Worm (Caenorhabditis elegans) whole organism, L1 larva: ENCODE measurements around the gene C44H9.4.

Source experiments
- Y116A8C.19 ChIP-seq: sonication (generic microtip); optimal IDR thresholded peaks from 2 replicates; lab custom pipeline; 2016; ENCODE audit warnings: missing compliant biosample characterization, missing genetic modification characterization, borderline replicate concordance
- aha-1 ChIP-seq: fragments of 150-350 bp; optimal IDR thresholded peaks from 2 replicates; lab custom pipeline; 2014; ENCODE audit warnings: missing biosample characterization, missing genetic modification characterization
- aly-2 ChIP-seq: fragments of 150-350 bp; optimal IDR thresholded peaks from 2 replicates; lab custom pipeline; 2014; ENCODE audit warnings: missing biosample characterization, missing genetic modification characterization
- ama-1 ChIP-seq: fragments of 150-350 bp; optimal IDR thresholded peaks from 2 replicates; lab custom pipeline; 2014
- blmp-1 ChIP-seq: fragments of 150-350 bp; optimal IDR thresholded peaks from 2 replicates; lab custom pipeline; 2014; ENCODE audit warnings: missing biosample characterization, missing genetic modification characterization
- ceh-63 ChIP-seq: fragments of 200-800 bp; sonication (Bioruptor generic); optimal IDR thresholded peaks from 2 replicates; lab custom pipeline; 2018; ENCODE audit warnings: mild to moderate bottlenecking, missing genetic modification characterization, missing compliant biosample characterization
- ceh-8 ChIP-seq: fragments of 200-800 bp; sonication (Bioruptor generic); optimal IDR thresholded peaks from 2 replicates; lab custom pipeline; 2018; ENCODE audit warnings: mild to moderate bottlenecking, missing genetic modification characterization, moderate library complexity, missing compliant biosample characterization
- ceh-82 ChIP-seq, 3 experiments: fragments of 150-350 bp in 1 of 3; sonication (generic microtip) in 2 of 3; optimal IDR thresholded peaks; 2 replicates each; lab custom pipeline; 2014 to 2017; ENCODE audit warnings: missing biosample characterization in 3 of 3, missing genetic modification characterization in 3 of 3
- ceh-88 ChIP-seq: fragments of 200-800 bp; sonication (Bioruptor generic); IDR thresholded peaks from 2 replicates; pipeline ENCODE4 v1.3.6; 2022; ENCODE audit warnings: missing genetic modification characterization, missing compliant biosample characterization
- dpl-1 ChIP-seq, 3 experiments: fragments of 150-350 bp in 2 of 3; sonication (generic microtip) in 1 of 3; optimal IDR thresholded peaks; 2 replicates each; lab custom pipeline; 2014 to 2017; ENCODE audit warnings: missing biosample characterization in 3 of 3, missing genetic modification characterization in 3 of 3, missing genetic modification reagents in 3 of 3
- dsc-1 ChIP-seq: sonication (generic microtip); optimal IDR thresholded peaks from 2 replicates; lab custom pipeline; 2016; ENCODE audit warnings: mild to moderate bottlenecking, missing genetic modification characterization, missing compliant biosample characterization
- egl-27 ChIP-seq, 2 experiments: fragments of 150-350 bp in 1 of 2; sonication (generic microtip); optimal IDR thresholded peaks; 3 replicates each; lab custom pipeline; 2017 to 2018; ENCODE audit warnings: missing biosample characterization in 2 of 2, missing genetic modification characterization in 2 of 2, missing genetic modification reagents in 2 of 2
- elt-2 ChIP-seq: sonication (generic microtip); optimal IDR thresholded peaks from 2 replicates; lab custom pipeline; 2016; ENCODE audit warnings: missing genetic modification characterization, mild to moderate bottlenecking, inconsistent platforms, missing compliant biosample characterization, missing genetic modification reagents
- ets-5 ChIP-seq: fragments of 200-800 bp; sonication (Bioruptor generic); IDR thresholded peaks from 2 replicates; pipeline ENCODE4 v1.3.6; 2022; ENCODE audit warnings: missing genetic modification characterization, missing compliant biosample characterization
- fkh-10 ChIP-seq: sonication (generic microtip); optimal IDR thresholded peaks from 2 replicates; lab custom pipeline; 2017; ENCODE audit warnings: missing biosample characterization, missing genetic modification reagents, missing genetic modification characterization
- hlh-17 ChIP-seq: fragments of 200-800 bp; sonication (Bioruptor generic); optimal IDR thresholded peaks from 2 replicates; lab custom pipeline; 2018; ENCODE audit warnings: missing genetic modification characterization, mild to moderate bottlenecking, missing compliant biosample characterization, moderate library complexity, borderline replicate concordance
- hlh-4 ChIP-seq: sonication (generic microtip); optimal IDR thresholded peaks from 2 replicates; lab custom pipeline; 2016; ENCODE audit warnings: mild to moderate bottlenecking, missing genetic modification characterization, missing compliant biosample characterization
- hpl-2 ChIP-seq: fragments of 150-350 bp; optimal IDR thresholded peaks from 2 replicates; lab custom pipeline; 2014; ENCODE audit warnings: missing biosample characterization, missing genetic modification reagents, missing genetic modification characterization
- jun-1 ChIP-seq: fragments of 150-350 bp; optimal IDR thresholded peaks from 2 replicates; lab custom pipeline; 2014; ENCODE audit warnings: missing biosample characterization, missing genetic modification reagents, missing genetic modification characterization
- lin-13 ChIP-seq: fragments of 150-350 bp; optimal IDR thresholded peaks from 2 replicates; lab custom pipeline; 2014; ENCODE audit warnings: missing biosample characterization, missing genetic modification reagents, missing genetic modification characterization
- lin-14 ChIP-seq: fragments of 200-800 bp; sonication (Bioruptor generic); optimal IDR thresholded peaks from 2 replicates; lab custom pipeline; 2018; ENCODE audit warnings: mild to moderate bottlenecking, missing genetic modification characterization, moderate library complexity, missing compliant biosample characterization
- lin-15B ChIP-seq: fragments of 150-350 bp; sonication (generic microtip); optimal IDR thresholded peaks from 3 replicates; lab custom pipeline; 2014; ENCODE audit warnings: missing biosample characterization, missing genetic modification characterization
- lin-35 ChIP-seq, 2 experiments: fragments of 150-350 bp; optimal IDR thresholded peaks; 2 replicates each; lab custom pipeline; 2014; ENCODE audit warnings: missing biosample characterization in 2 of 2, missing genetic modification characterization in 2 of 2, missing genetic modification reagents in 2 of 2
- lin-39 ChIP-seq: fragments of 150-350 bp; optimal IDR thresholded peaks from 2 replicates; lab custom pipeline; 2014; ENCODE audit warnings: missing biosample characterization, missing genetic modification reagents, missing genetic modification characterization
- lir-3 ChIP-seq: sonication (generic microtip); optimal IDR thresholded peaks from 2 replicates; lab custom pipeline; 2016; ENCODE audit warnings: mild to moderate bottlenecking, missing genetic modification characterization, moderate library complexity, missing compliant biosample characterization; ENCODE audit not compliant: poor library complexity
- lsy-2 ChIP-seq, 2 experiments: fragments of 150-350 bp; optimal IDR thresholded peaks; 2 replicates each; lab custom pipeline; 2014; ENCODE audit warnings: missing biosample characterization in 2 of 2, missing genetic modification characterization in 2 of 2
- mab-9 ChIP-seq: fragments of 200-800 bp; sonication (Bioruptor generic); IDR thresholded peaks from 2 replicates; pipeline ENCODE4 v1.3.6; 2022; ENCODE audit warnings: missing genetic modification reagents, missing genetic modification characterization, missing compliant biosample characterization
- mef-2 ChIP-seq: fragments of 150-350 bp; optimal IDR thresholded peaks from 2 replicates; lab custom pipeline; 2014; ENCODE audit warnings: missing biosample characterization, missing genetic modification characterization
- mep-1 ChIP-seq: fragments of 150-350 bp; optimal IDR thresholded peaks from 2 replicates; lab custom pipeline; 2014; ENCODE audit warnings: missing biosample characterization, missing genetic modification characterization
- nhr-12 ChIP-seq: sonication (generic microtip); optimal IDR thresholded peaks from 2 replicates; lab custom pipeline; 2017; ENCODE audit warnings: missing biosample characterization, missing genetic modification characterization
- nhr-19 ChIP-seq: fragments of 200-800 bp; sonication (Bioruptor generic); conservative IDR thresholded peaks from 2 replicates; pipeline ENCODE4 v1.3.6; 2022; ENCODE audit warnings: missing genetic modification characterization, missing compliant biosample characterization
- nhr-237 ChIP-seq: fragments of 150-350 bp; optimal IDR thresholded peaks from 2 replicates; lab custom pipeline; 2014; ENCODE audit warnings: missing biosample characterization, missing genetic modification characterization
- nhr-28 ChIP-seq: fragments of 150-350 bp; optimal IDR thresholded peaks from 2 replicates; lab custom pipeline; 2014; ENCODE audit warnings: missing biosample characterization, missing genetic modification characterization
- nhr-47 ChIP-seq: sonication (generic microtip); optimal IDR thresholded peaks from 2 replicates; lab custom pipeline; 2016; ENCODE audit warnings: mild to moderate bottlenecking, missing genetic modification characterization, moderate library complexity, missing compliant biosample characterization
- nhr-71 ChIP-seq: sonication (generic microtip); optimal IDR thresholded peaks from 2 replicates; lab custom pipeline; 2016; ENCODE audit warnings: mild to moderate bottlenecking, missing genetic modification characterization, moderate library complexity, missing compliant biosample characterization
- nhr-85 ChIP-seq: sonication (generic microtip); peaks from one replicate; lab custom pipeline; 2016; ENCODE audit warnings: missing genetic modification characterization, inconsistent platforms, missing compliant biosample characterization
- pag-3 ChIP-seq: sonication (generic microtip); optimal IDR thresholded peaks from 2 replicates; lab custom pipeline; 2017; ENCODE audit warnings: missing genetic modification characterization, mild to moderate bottlenecking, missing compliant biosample characterization, antibody characterized with exemption, borderline replicate concordance; ENCODE audit not compliant: insufficient read depth
- pax-3 ChIP-seq: fragments of 200-800 bp; sonication (Bioruptor generic); optimal IDR thresholded peaks from 2 replicates; lab custom pipeline; 2018; ENCODE audit warnings: mild to moderate bottlenecking, missing genetic modification characterization, moderate library complexity, missing compliant biosample characterization
- rnt-1 ChIP-seq: sonication (generic microtip); optimal IDR thresholded peaks from 2 replicates; lab custom pipeline; 2016; ENCODE audit warnings: mild to moderate bottlenecking, missing genetic modification characterization, moderate library complexity, missing compliant biosample characterization
- skn-1 ChIP-seq: fragments of 150-350 bp; optimal IDR thresholded peaks from 2 replicates; lab custom pipeline; 2014; ENCODE audit warnings: missing biosample characterization, missing genetic modification characterization
- snu-23 ChIP-seq: sonication (generic microtip); optimal IDR thresholded peaks from 2 replicates; lab custom pipeline; 2016; ENCODE audit warnings: missing genetic modification characterization, missing compliant biosample characterization
- sox-4 ChIP-seq: sonication (generic microtip); optimal IDR thresholded peaks from 2 replicates; lab custom pipeline; 2016; ENCODE audit warnings: missing genetic modification characterization, missing compliant biosample characterization
- sptf-1 ChIP-seq: fragments of 150-350 bp; optimal IDR thresholded peaks from 2 replicates; lab custom pipeline; 2014; ENCODE audit warnings: missing biosample characterization, missing genetic modification characterization
- sup-37 ChIP-seq: fragments of 200-800 bp; sonication (Bioruptor generic); optimal IDR thresholded peaks from 2 replicates; lab custom pipeline; 2018; ENCODE audit warnings: mild to moderate bottlenecking, missing genetic modification characterization, missing compliant biosample characterization
- swsn-7 ChIP-seq: sonication (generic microtip); optimal IDR thresholded peaks from 2 replicates; lab custom pipeline; 2016; ENCODE audit warnings: missing genetic modification characterization, missing compliant biosample characterization
- tbx-2 ChIP-seq: sonication (generic microtip); optimal IDR thresholded peaks from 2 replicates; lab custom pipeline; 2016; ENCODE audit warnings: missing genetic modification characterization, missing compliant biosample characterization
- tlp-1 ChIP-seq: fragments of 150-350 bp; optimal IDR thresholded peaks from 2 replicates; lab custom pipeline; 2014; ENCODE audit warnings: missing biosample characterization, missing genetic modification characterization
- unc-30 ChIP-seq: sonication (generic microtip); optimal IDR thresholded peaks from 2 replicates; lab custom pipeline; 2017; ENCODE audit warnings: missing biosample characterization, missing genetic modification characterization
- unc-62 ChIP-seq: fragments of 150-350 bp; optimal IDR thresholded peaks from 2 replicates; lab custom pipeline; 2014; ENCODE audit warnings: missing biosample characterization, missing genetic modification reagents, missing genetic modification characterization
- unc-86 ChIP-seq: sonication (generic microtip); optimal IDR thresholded peaks from 2 replicates; lab custom pipeline; 2016; ENCODE audit warnings: missing genetic modification characterization, missing compliant biosample characterization
- vab-15 ChIP-seq: sonication (generic microtip); optimal IDR thresholded peaks from 2 replicates; lab custom pipeline; 2017; ENCODE audit warnings: missing genotype, mild to moderate bottlenecking, missing genetic modification characterization, missing compliant biosample characterization
- ztf-11 ChIP-seq, 2 experiments: sonication (generic microtip); optimal IDR thresholded peaks; 2 replicates each; lab custom pipeline; 2016 to 2017; ENCODE audit warnings: missing genetic modification characterization in 2 of 2, missing biosample characterization in 1 of 2, missing compliant biosample characterization in 1 of 2
- ztf-4 ChIP-seq: fragments of 150-350 bp; optimal IDR thresholded peaks from 2 replicates; lab custom pipeline; 2014; ENCODE audit warnings: missing biosample characterization, missing genetic modification characterization

Gene C44H9.4

ce11 chrV:12814481-12814882 is 21.0 kb upstream of the C44H9.4 start:
- TF ChIP-seq aha-1 = no peak
- TF ChIP-seq jun-1 (tag; lab: Kevin White, UChicago) = peak; percentile 11
- TF ChIP-seq nhr-28 (tag; lab: Kevin White, UChicago) = no peak
- peak; percentile 38 for TF ChIP-seq ztf-4 (tag; lab: Kevin White, UChicago)
- no peak for TF ChIP-seq aly-2
- no peak for TF ChIP-seq unc-30 (tag; lab: Kevin White, UChicago)
- peak; percentile 80 for TF ChIP-seq nhr-47 (tag; lab: Kevin White, UChicago)
- peak; percentile 90 for TF ChIP-seq pax-3 (tag; lab: Kevin White, UChicago)
- no peak for TF ChIP-seq elt-2
- no peak for TF ChIP-seq tlp-1 (tag; lab: Kevin White, UChicago)
- peak; percentile 0 for TF ChIP-seq mep-1 (tag; lab: Kevin White, UChicago)
- no peak for TF ChIP-seq Y116A8C.19 (tag; lab: Kevin White, UChicago)
- no peak for TF ChIP-seq sptf-1 (tag; lab: Kevin White, UChicago)
- TF ChIP-seq fkh-10 (GFP tag; lab: Kevin White, UChicago) = peak; percentile 81
- TF ChIP-seq ets-5 (GFP tag; lab: Robert Waterston, UW) = no peak
- TF ChIP-seq hpl-2 (GFP tag; lab: Kevin White, UChicago) = no peak
- TF ChIP-seq lin-13 (GFP tag; lab: Kevin White, UChicago) = peak; percentile 65
- TF ChIP-seq nhr-19 = peak; percentile 65
- peak; percentile 87 for TF ChIP-seq nhr-71 (tag; lab: Kevin White, UChicago)
- TF ChIP-seq lin-39 (tag; lab: Kevin White, UChicago) = no peak
- peak in 1 of 2 experiments; percentile 42 for TF ChIP-seq ztf-11 (tag; optimal IDR thresholded peaks at IDR 0.05; lab: Kevin White, UChicago)
- TF ChIP-seq nhr-237 (tag; lab: Kevin White, UChicago) = no peak
- TF ChIP-seq unc-86 (tag; lab: Kevin White, UChicago) = peak; percentile 81
- TF ChIP-seq pag-3 = no peak
- TF ChIP-seq lin-14 (GFP tag; lab: Kevin White, UChicago) = peak; percentile 96
- no peak for TF ChIP-seq ama-1 (lab: Kevin White, UChicago)
- TF ChIP-seq sox-4 (tag; lab: Kevin White, UChicago) = peak; percentile 19
- TF ChIP-seq dsc-1 (tag; lab: Kevin White, UChicago) = peak; percentile 39
- no peak for TF ChIP-seq ceh-63 (GFP tag; lab: Kevin White, UChicago)
- TF ChIP-seq ceh-8 = no peak
- TF ChIP-seq swsn-7 (tag; lab: Kevin White, UChicago) = peak; percentile 70
- peak; percentile 25 for TF ChIP-seq lir-3 (tag; lab: Kevin White, UChicago)
- no peak for TF ChIP-seq ceh-88
- no peak for TF ChIP-seq blmp-1 (tag; lab: Kevin White, UChicago)
- peak; percentile 54 to 63 for TF ChIP-seq lin-35 (GFP tag; optimal IDR thresholded peaks at IDR 0.05; lab: Kevin White, UChicago)
- TF ChIP-seq lsy-2 (tag; optimal IDR thresholded peaks at IDR 0.05; lab: Kevin White, UChicago) = peak; percentile 51 to 75
- peak; percentile 67 for TF ChIP-seq nhr-85 (tag; lab: Kevin White, UChicago)
- peak; percentile 72 for TF ChIP-seq tbx-2 (tag; lab: Kevin White, UChicago)
- TF ChIP-seq ceh-82 (tag; optimal IDR thresholded peaks at IDR 0.05; lab: Kevin White, UChicago) = peak; percentile 32 to 53 (median 51)
- TF ChIP-seq rnt-1 (tag; lab: Kevin White, UChicago) = peak; percentile 76
- TF ChIP-seq vab-15 (tag; lab: Kevin White, UChicago) = no peak
- TF ChIP-seq lin-15B (tag; lab: Kevin White, UChicago) = peak; percentile 18
- TF ChIP-seq snu-23 (GFP tag; lab: Kevin White, UChicago) = peak; percentile 64
- no peak for TF ChIP-seq mef-2
- TF ChIP-seq skn-1 (tag; lab: Kevin White, UChicago) = peak; percentile 44
- TF ChIP-seq sup-37 (GFP tag; lab: Kevin White, UChicago) = peak; percentile 29
- TF ChIP-seq mab-9 = peak; percentile 48; the same call in 1 of the 2 replicates
- TF ChIP-seq egl-27 (tag; optimal IDR thresholded peaks at IDR 0.05; lab: Kevin White, UChicago) = no peak
- no peak for TF ChIP-seq hlh-4 (tag; lab: Kevin White, UChicago)
- no peak for TF ChIP-seq unc-62
- no peak for TF ChIP-seq hlh-17 (GFP tag; lab: Kevin White, UChicago)
- peak; percentile 15 to 42 (median 40) for TF ChIP-seq dpl-1 (GFP tag; optimal IDR thresholded peaks at IDR 0.05; lab: Kevin White, UChicago)
- no peak for TF ChIP-seq nhr-12 (tag; lab: Kevin White, UChicago)
